Fruit fly (Drosophila melanogaster) whole organism, embryonic: Measurements from ENCODE around the gene Nthl1.

Source experiments
- Abd-B ChIP-seq: fragments of 200-800 bp; sonication (Bioruptor generic); optimal IDR thresholded peaks from 2 replicates; lab custom pipeline; 2018; ENCODE audit warnings: missing biosample characterization, mild to moderate bottlenecking, missing genetic modification characterization, moderate library complexity
- Adf1 ChIP-seq: fragments of 200-800 bp; sonication (Bioruptor generic); IDR thresholded peaks from 2 replicates; pipeline ENCODE4 v1.3.6; 2022; ENCODE audit warnings: missing biosample characterization, missing genetic modification characterization
- Atf3 ChIP-seq: fragments of 200-800 bp; sonication (Bioruptor generic); optimal IDR thresholded peaks from 3 replicates; lab custom pipeline; 2016; ENCODE audit warnings: missing biosample characterization, missing genetic modification characterization
- Blimp-1 ChIP-seq: fragments of 200-800 bp; sonication (Bioruptor generic); optimal IDR thresholded peaks from 3 replicates; lab custom pipeline; 2018; ENCODE audit warnings: missing biosample characterization, missing genetic modification characterization, mild to moderate bottlenecking, moderate library complexity, missing genetic modification reagents
- CG1024 ChIP-seq: fragments of 200-800 bp; sonication (Bioruptor generic); IDR thresholded peaks from 2 replicates; pipeline ENCODE4 v1.3.6; 2022; ENCODE audit warnings: missing biosample characterization, missing genetic modification characterization
- CG10366 ChIP-seq: fragments of 200-800 bp; sonication (Bioruptor generic); IDR thresholded peaks from 2 replicates; pipeline ENCODE4 v1.3.6; 2022; ENCODE audit warnings: missing biosample characterization, missing genetic modification characterization
- CG10979 ChIP-seq: fragments of 200-800 bp; sonication (Bioruptor generic); optimal IDR thresholded peaks from 2 replicates; lab custom pipeline; 2018; ENCODE audit warnings: missing biosample characterization, mild to moderate bottlenecking, missing genetic modification characterization, moderate library complexity
- CG11504 ChIP-seq: fragments of 200-800 bp; sonication (Bioruptor generic); optimal IDR thresholded peaks from 3 replicates; lab custom pipeline; 2019; ENCODE audit warnings: missing biosample characterization, mild to moderate bottlenecking, missing genetic modification characterization, moderate library complexity
- CG11560 ChIP-seq: fragments of 200-800 bp; sonication (Bioruptor generic); IDR thresholded peaks from 3 replicates; pipeline ENCODE4 v1.3.6; 2022; ENCODE audit warnings: missing biosample characterization, missing genetic modification characterization
- CG12104 ChIP-seq: fragments of 200-800 bp; sonication (Bioruptor generic); optimal IDR thresholded peaks from 3 replicates; lab custom pipeline; 2016; ENCODE audit warnings: missing biosample characterization, missing genetic modification characterization
- CG12391 ChIP-seq: fragments of 200-800 bp; sonication (Bioruptor generic); optimal IDR thresholded peaks from 3 replicates; lab custom pipeline; 2018; ENCODE audit warnings: missing biosample characterization, mild to moderate bottlenecking, missing genetic modification characterization, moderate library complexity
- CG12659 ChIP-seq: fragments of 200-800 bp; sonication (Bioruptor generic); optimal IDR thresholded peaks from 3 replicates; lab custom pipeline; 2017; ENCODE audit warnings: mild to moderate bottlenecking, missing biosample characterization, missing genetic modification reagents, missing genetic modification characterization
- CG14050 ChIP-seq: fragments of 200-800 bp; sonication (Bioruptor generic); IDR thresholded peaks from 3 replicates; pipeline ENCODE4 v1.3.6; 2022; ENCODE audit warnings: missing biosample characterization, missing genetic modification characterization
- CG14441 ChIP-seq: fragments of 200-800 bp; sonication (Bioruptor generic); IDR thresholded peaks from 2 replicates; pipeline ENCODE4 v1.3.6; 2022; ENCODE audit warnings: missing biosample characterization, missing genetic modification characterization
- CG15269 ChIP-seq: fragments of 200-800 bp; sonication (Bioruptor generic); optimal IDR thresholded peaks from 2 replicates; lab custom pipeline; 2018; ENCODE audit warnings: missing biosample characterization, mild to moderate bottlenecking, missing genetic modification characterization, moderate library complexity
- CG15696 ChIP-seq: fragments of 200-800 bp; sonication (Bioruptor generic); optimal IDR thresholded peaks from 2 replicates; lab custom pipeline; 2019; ENCODE audit warnings: missing biosample characterization, mild to moderate bottlenecking, missing genetic modification characterization, moderate library complexity
- CG16863 ChIP-seq: fragments of 200-800 bp; sonication (Bioruptor generic); optimal IDR thresholded peaks from 3 replicates; lab custom pipeline; 2016; ENCODE audit warnings: missing biosample characterization, missing genetic modification characterization
- CG17385 ChIP-seq: fragments of 200-800 bp; sonication (Bioruptor generic); optimal IDR thresholded peaks from 3 replicates; lab custom pipeline; 2018; ENCODE audit warnings: missing biosample characterization, mild to moderate bottlenecking, missing genetic modification characterization
- CG2116 ChIP-seq: fragments of 200-800 bp; sonication (Bioruptor generic); optimal IDR thresholded peaks from 3 replicates; lab custom pipeline; 2018; ENCODE audit warnings: missing biosample characterization, mild to moderate bottlenecking, missing genetic modification characterization
- CG2120 ChIP-seq: fragments of 200-800 bp; sonication (Bioruptor generic); optimal IDR thresholded peaks from 3 replicates; lab custom pipeline; 2016; ENCODE audit warnings: missing biosample characterization, missing genetic modification characterization
- CG32532 ChIP-seq: fragments of 200-800 bp; sonication (Bioruptor generic); IDR thresholded peaks from 2 replicates; pipeline ENCODE4 v1.3.6; 2022; ENCODE audit warnings: missing biosample characterization, missing genetic modification characterization
- CG34422 ChIP-seq: fragments of 200-800 bp; sonication (Bioruptor generic); IDR thresholded peaks from 3 replicates; pipeline ENCODE4 v1.3.6; 2022; ENCODE audit warnings: missing biosample characterization, missing genetic modification characterization
- CG6654 ChIP-seq: fragments of 200-800 bp; sonication (Bioruptor generic); optimal IDR thresholded peaks from 2 replicates; lab custom pipeline; 2017; ENCODE audit warnings: missing biosample characterization, mild to moderate bottlenecking, missing genetic modification characterization
- CG7987 ChIP-seq: fragments of 200-800 bp; sonication (Bioruptor generic); optimal IDR thresholded peaks from 2 replicates; lab custom pipeline; 2018; ENCODE audit warnings: missing biosample characterization, mild to moderate bottlenecking, missing genetic modification characterization, moderate library complexity
- CG9609 ChIP-seq: fragments of 200-800 bp; sonication (Bioruptor generic); optimal IDR thresholded peaks from 3 replicates; lab custom pipeline; 2016; ENCODE audit warnings: missing biosample characterization, missing genetic modification characterization
- CG9727 ChIP-seq: fragments of 200-800 bp; sonication (Bioruptor generic); optimal IDR thresholded peaks from 3 replicates; lab custom pipeline; 2017; ENCODE audit warnings: missing biosample characterization, mild to moderate bottlenecking, missing genetic modification characterization
- CG9817 ChIP-seq: fragments of 200-800 bp; sonication (Bioruptor generic); optimal IDR thresholded peaks from 2 replicates; lab custom pipeline; 2018; ENCODE audit warnings: missing biosample characterization, mild to moderate bottlenecking, missing genetic modification characterization, moderate library complexity
- HmgZ ChIP-seq: fragments of 200-800 bp; sonication (Bioruptor generic); optimal IDR thresholded peaks from 2 replicates; lab custom pipeline; 2018; ENCODE audit warnings: missing biosample characterization, mild to moderate bottlenecking, missing genetic modification characterization
- Hr51 ChIP-seq, 2 experiments: fragments of 200-800 bp; sonication (Bioruptor generic); optimal IDR thresholded peaks; 2 replicates in 1 of 2; 3 replicates in 1 of 2; lab custom pipeline; 2016 to 2018; ENCODE audit warnings: missing biosample characterization in 2 of 2, missing genetic modification characterization in 2 of 2, mild to moderate bottlenecking in 1 of 2, moderate library complexity in 1 of 2
- Hsf ChIP-seq: fragments of 200-800 bp; sonication (Bioruptor generic); optimal IDR thresholded peaks from 3 replicates; lab custom pipeline; 2016; ENCODE audit warnings: missing biosample characterization, missing genetic modification characterization
- MTF-1 ChIP-seq: fragments of 200-800 bp; sonication (Bioruptor generic); optimal IDR thresholded peaks from 2 replicates; lab custom pipeline; 2018; ENCODE audit warnings: missing biosample characterization, mild to moderate bottlenecking, missing genetic modification characterization, borderline replicate concordance
- Med ChIP-seq: fragments of 200-800 bp; sonication (Bioruptor generic); peaks from one replicate; lab custom pipeline; 2016; ENCODE audit warnings: missing biosample characterization, missing genetic modification characterization, mild to moderate bottlenecking, inconsistent platforms, moderate library complexity
- Stat92E ChIP-seq, 3 experiments: fragments of >200 bp in 2 of 3; fragments of 200-800 bp in 1 of 3; sonication (Bioruptor generic) in 1 of 3; optimal IDR thresholded peaks; 2 replicates each; lab custom pipeline; 2017 to 2019; ENCODE audit warnings: missing biosample characterization in 3 of 3, missing genetic modification characterization in 3 of 3, mild to moderate bottlenecking in 1 of 3, moderate library complexity in 1 of 3
- TFAM ChIP-seq: fragments of 200-800 bp; sonication (Bioruptor generic); optimal IDR thresholded peaks from 2 replicates; lab custom pipeline; 2017; ENCODE audit warnings: missing biosample characterization, missing genetic modification characterization, inconsistent platforms
- chinmo ChIP-seq: fragments of 200-800 bp; sonication (Bioruptor generic); IDR thresholded peaks from 4 replicates; pipeline ENCODE4 v1.3.6; 2022; ENCODE audit warnings: missing biosample characterization, missing genetic modification characterization; ENCODE audit not compliant: partially characterized antibody
- chm ChIP-seq: fragments of 200-800 bp; sonication (Bioruptor generic); IDR thresholded peaks from 2 replicates; pipeline ENCODE4 v1.3.6; 2022; ENCODE audit warnings: missing biosample characterization, missing genetic modification characterization
- ftz-f1 ChIP-seq: fragments of 200-800 bp; sonication (Bioruptor generic); optimal IDR thresholded peaks from 2 replicates; lab custom pipeline; 2016; ENCODE audit warnings: missing biosample characterization, missing genetic modification characterization
- gro ChIP-seq: fragments of 200-800 bp; sonication (Bioruptor generic); optimal IDR thresholded peaks from 2 replicates; lab custom pipeline; 2016; ENCODE audit warnings: missing biosample characterization, missing genetic modification characterization
- ind ChIP-seq: fragments of 200-800 bp; sonication (Bioruptor generic); optimal IDR thresholded peaks from 3 replicates; lab custom pipeline; 2016; ENCODE audit warnings: missing biosample characterization, missing genetic modification characterization
- jing ChIP-seq: fragments of 200-800 bp; sonication (Bioruptor generic); optimal IDR thresholded peaks from 2 replicates; lab custom pipeline; 2018; ENCODE audit warnings: missing biosample characterization, mild to moderate bottlenecking, missing genetic modification characterization
- kay ChIP-seq: fragments of 200-800 bp; sonication (Bioruptor generic); optimal IDR thresholded peaks from 2 replicates; lab custom pipeline; 2016; ENCODE audit warnings: missing biosample characterization, missing genetic modification characterization
- ken ChIP-seq: fragments of 200-800 bp; sonication (Bioruptor generic); IDR thresholded peaks from 3 replicates; pipeline ENCODE4 v1.3.6; 2022; ENCODE audit warnings: missing biosample characterization, missing genetic modification characterization
- maf-S ChIP-seq: fragments of 200-800 bp; sonication (Bioruptor generic); optimal IDR thresholded peaks from 2 replicates; lab custom pipeline; 2016; ENCODE audit warnings: missing biosample characterization, missing genetic modification characterization
- onecut ChIP-seq: fragments of 200-800 bp; sonication (Bioruptor generic); IDR thresholded peaks from 2 replicates; pipeline ENCODE4 v1.3.6; 2022; ENCODE audit warnings: missing biosample characterization, missing genetic modification characterization
- otp ChIP-seq: fragments of 200-800 bp; sonication (Bioruptor generic); IDR thresholded peaks from 3 replicates; pipeline ENCODE4, ENCODE4 v1.3.6; 2022; ENCODE audit warnings: missing biosample characterization, missing genetic modification characterization
- schlank ChIP-seq: fragments of 200-800 bp; sonication (Bioruptor generic); optimal IDR thresholded peaks from 2 replicates; lab custom pipeline; 2018; ENCODE audit warnings: missing biosample characterization, mild to moderate bottlenecking, missing genetic modification characterization
- sisA ChIP-seq: fragments of 200-800 bp; sonication (Bioruptor generic); IDR thresholded peaks from 2 replicates; pipeline ENCODE4 v1.3.6; 2022; ENCODE audit warnings: missing biosample characterization, missing genetic modification characterization
- wor ChIP-seq: fragments of 200-800 bp; sonication (Bioruptor generic); IDR thresholded peaks from 2 replicates; pipeline ENCODE4 v1.3.6; 2022; ENCODE audit warnings: missing biosample characterization, missing genetic modification characterization

Nthl1 gene

dm6 chr2L:20950421-20951108, 22.9 kb upstream of the Nthl1 start (continued):
- TF ChIP-seq ftz-f1 (GFP tag; lab: Kevin White, UChicago) (no peak), Hr51 (GFP tag; optimal IDR thresholded peaks at IDR 0.05; lab: Kevin White, UChicago) (peak; percentile 12 to 79), schlank (no peak), CG1024 (GFP tag; lab: Robert Waterston, UW) (no peak), maf-S (GFP tag; lab: Kevin White, UChicago) (peak; percentile 20), CG9727 (GFP tag; lab: Kevin White, UChicago) (peak; percentile 11), Blimp-1 (peak; percentile 35), CG16863 (GFP tag; lab: Kevin White, UChicago) (peak; percentile 34), ken (GFP tag; lab: Robert Waterston, UW) (peak; percentile 64), Med (GFP tag; lab: Kevin White, UChicago) (peak; percentile 93), Atf3 (GFP tag; lab: Kevin White, UChicago) (peak; percentile 11), otp (GFP tag; lab: Robert Waterston, UW) (peak; percentile 71; the same call in 2 of the 3 replicates), MTF-1 (GFP tag; lab: Kevin White, UChicago) (no peak), kay (GFP tag; lab: Kevin White, UChicago) (no peak), wor (GFP tag; lab: Robert Waterston, UW) (peak; percentile 52), Adf1 (GFP tag; lab: Robert Waterston, UW) (0 out of 2 replicates have a peak, but pooled peaks have one; percentile 20), CG10366 (GFP tag; lab: Robert Waterston, UW) (peak; percentile 55; the same call in 1 of the 2 replicates), CG15696 (no peak), CG14050 (GFP tag; lab: Robert Waterston, UW) (peak; percentile 47; the same call in 2 of the 3 replicates), chm (GFP tag; lab: Robert Waterston, UW) (peak; percentile 68; the same call in 1 of the 2 replicates), ind (peak; percentile 17), CG14441 (GFP tag; lab: Robert Waterston, UW) (0 out of 2 replicates have a peak, but pooled peaks have one; percentile 32), TFAM (GFP tag; lab: Kevin White, UChicago) (no peak), CG6654 (GFP tag; lab: Kevin White, UChicago) (no peak), CG9817 (tag; lab: Kevin White, UChicago) (peak; percentile 39), Stat92E (GFP tag; optimal IDR thresholded peaks at IDR 0.05; lab: Kevin White, UChicago) (no peak), CG2120 (GFP tag; lab: Kevin White, UChicago) (peak; percentile 61), Abd-B (peak; percentile 74), Hsf (GFP tag; lab: Kevin White, UChicago) (peak; percentile 55), CG32532 (peak; percentile 36; the same call in 1 of the 2 replicates), CG2116 (GFP tag; lab: Kevin White, UChicago) (no peak), chinmo (GFP tag; lab: Robert Waterston, UW) (0 out of 4 replicates have a peak, but pooled peaks have one; percentile 13), CG12104 (GFP tag; lab: Kevin White, UChicago) (no peak), CG34422 (GFP tag; lab: Robert Waterston, UW) (peak; percentile 24; the same call in 1 of the 3 replicates), gro (GFP tag; lab: Kevin White, UChicago) (peak; percentile 43), CG10979 (peak; percentile 21), CG11504 (tag; lab: Kevin White, UChicago) (peak; percentile 75), CG15269 (tag; lab: Kevin White, UChicago) (peak; percentile 62), CG17385 (GFP tag; lab: Kevin White, UChicago) (peak; percentile 37), HmgZ (tag; lab: Kevin White, UChicago) (peak; percentile 5), CG12391 (peak; percentile 46), onecut (peak; percentile 48; the same call in 1 of the 2 replicates), CG11560 (tag; lab: Robert Waterston, UW) (0 out of 3 replicates have a peak, but pooled peaks have one; percentile 44), CG9609 (peak; percentile 34), CG7987 (GFP tag; lab: Kevin White, UChicago) (no peak), jing (GFP tag; lab: Kevin White, UChicago) (peak; percentile 51), sisA (GFP tag; lab: Robert Waterston, UW) (peak; percentile 74), CG12659 (GFP tag; lab: Kevin White, UChicago) (peak; percentile 0)
